Worm (Caenorhabditis elegans) whole organism, L1 larva: ENCODE data around the gene F56F11.2.

Experiments
- C04F5.9 ChIP-seq: sonication (generic microtip); optimal IDR thresholded peaks from 2 replicates; lab custom pipeline; 2016; ENCODE audit warnings: missing genetic modification characterization, missing compliant biosample characterization
- C16A3.4 ChIP-seq: fragments of 150-350 bp; optimal IDR thresholded peaks from 2 replicates; lab custom pipeline; 2014; ENCODE audit warnings: missing biosample characterization, missing genetic modification characterization
- C34B4.2 ChIP-seq: sonication (generic microtip); optimal IDR thresholded peaks from 2 replicates; lab custom pipeline; 2017; ENCODE audit warnings: mild to moderate bottlenecking, missing genetic modification characterization, missing compliant biosample characterization
- F16B12.6 ChIP-seq: fragments of 150-350 bp; optimal IDR thresholded peaks from 2 replicates; lab custom pipeline; 2014; ENCODE audit warnings: missing biosample characterization, missing genetic modification characterization
- Y116A8C.19 ChIP-seq: sonication (generic microtip); optimal IDR thresholded peaks from 2 replicates; lab custom pipeline; 2016; ENCODE audit warnings: missing compliant biosample characterization, missing genetic modification characterization, borderline replicate concordance
- alr-1 ChIP-seq: fragments of 200-800 bp; sonication (Bioruptor generic); optimal IDR thresholded peaks from 2 replicates; lab custom pipeline; 2018; ENCODE audit warnings: borderline replicate concordance, mild to moderate bottlenecking, missing genetic modification characterization, missing compliant biosample characterization
- aly-2 ChIP-seq: fragments of 150-350 bp; optimal IDR thresholded peaks from 2 replicates; lab custom pipeline; 2014; ENCODE audit warnings: missing biosample characterization, missing genetic modification characterization
- ama-1 ChIP-seq: fragments of 150-350 bp; optimal IDR thresholded peaks from 2 replicates; lab custom pipeline; 2014
- ceh-88 ChIP-seq: fragments of 200-800 bp; sonication (Bioruptor generic); IDR thresholded peaks from 2 replicates; pipeline ENCODE4 v1.3.6; 2022; ENCODE audit warnings: missing genetic modification characterization, missing compliant biosample characterization
- ceh-90 ChIP-seq: sonication (generic microtip); optimal IDR thresholded peaks from 2 replicates; lab custom pipeline; 2016; ENCODE audit warnings: missing genetic modification characterization, missing compliant biosample characterization
- ces-1 ChIP-seq: fragments of 150-350 bp; optimal IDR thresholded peaks from 2 replicates; lab custom pipeline; 2014; ENCODE audit warnings: missing biosample characterization, missing genetic modification reagents, missing genetic modification characterization
- dsc-1 ChIP-seq: sonication (generic microtip); optimal IDR thresholded peaks from 2 replicates; lab custom pipeline; 2016; ENCODE audit warnings: mild to moderate bottlenecking, missing genetic modification characterization, missing compliant biosample characterization
- egl-27 ChIP-seq, 2 experiments: fragments of 150-350 bp in 1 of 2; sonication (generic microtip); optimal IDR thresholded peaks; 3 replicates each; lab custom pipeline; 2017 to 2018; ENCODE audit warnings: missing biosample characterization in 2 of 2, missing genetic modification characterization in 2 of 2, missing genetic modification reagents in 2 of 2
- elt-2 ChIP-seq: sonication (generic microtip); optimal IDR thresholded peaks from 2 replicates; lab custom pipeline; 2016; ENCODE audit warnings: missing genetic modification characterization, mild to moderate bottlenecking, inconsistent platforms, missing compliant biosample characterization, missing genetic modification reagents
- ets-5 ChIP-seq: fragments of 200-800 bp; sonication (Bioruptor generic); IDR thresholded peaks from 2 replicates; pipeline ENCODE4 v1.3.6; 2022; ENCODE audit warnings: missing genetic modification characterization, missing compliant biosample characterization
- fkh-4 ChIP-seq: sonication (generic microtip); optimal IDR thresholded peaks from 2 replicates; lab custom pipeline; 2016; ENCODE audit warnings: missing compliant biosample characterization, missing genetic modification characterization, borderline replicate concordance
- fkh-8 ChIP-seq: sonication (generic microtip); optimal IDR thresholded peaks from 2 replicates; lab custom pipeline; 2016; ENCODE audit warnings: mild to moderate bottlenecking, missing genetic modification characterization, missing compliant biosample characterization
- fos-1 ChIP-seq: fragments of 150-350 bp; optimal IDR thresholded peaks from 2 replicates; lab custom pipeline; 2014; ENCODE audit warnings: missing biosample characterization, missing genetic modification characterization
- grh-1 ChIP-seq: fragments of 200-800 bp; sonication (Bioruptor generic); IDR thresholded peaks from 2 replicates; pipeline ENCODE4 v1.3.6; 2022; ENCODE audit warnings: missing genetic modification reagents, missing genetic modification characterization, missing compliant biosample characterization
- hlh-17 ChIP-seq: fragments of 200-800 bp; sonication (Bioruptor generic); optimal IDR thresholded peaks from 2 replicates; lab custom pipeline; 2018; ENCODE audit warnings: missing genetic modification characterization, mild to moderate bottlenecking, missing compliant biosample characterization, moderate library complexity, borderline replicate concordance
- isw-1 ChIP-seq: fragments of 200-800 bp; sonication (Bioruptor generic); IDR thresholded peaks from 2 replicates; pipeline ENCODE4 v1.3.6; 2022; ENCODE audit warnings: missing genetic modification characterization, missing compliant biosample characterization
- lin-13 ChIP-seq: fragments of 150-350 bp; optimal IDR thresholded peaks from 2 replicates; lab custom pipeline; 2014; ENCODE audit warnings: missing biosample characterization, missing genetic modification reagents, missing genetic modification characterization
- lin-14 ChIP-seq: fragments of 200-800 bp; sonication (Bioruptor generic); optimal IDR thresholded peaks from 2 replicates; lab custom pipeline; 2018; ENCODE audit warnings: mild to moderate bottlenecking, missing genetic modification characterization, moderate library complexity, missing compliant biosample characterization
- lin-35 ChIP-seq, 2 experiments: fragments of 150-350 bp; optimal IDR thresholded peaks; 2 replicates each; lab custom pipeline; 2014; ENCODE audit warnings: missing biosample characterization in 2 of 2, missing genetic modification characterization in 2 of 2, missing genetic modification reagents in 2 of 2
- lin-39 ChIP-seq: fragments of 150-350 bp; optimal IDR thresholded peaks from 2 replicates; lab custom pipeline; 2014; ENCODE audit warnings: missing biosample characterization, missing genetic modification reagents, missing genetic modification characterization
- mab-9 ChIP-seq: fragments of 200-800 bp; sonication (Bioruptor generic); IDR thresholded peaks from 2 replicates; pipeline ENCODE4 v1.3.6; 2022; ENCODE audit warnings: missing genetic modification reagents, missing genetic modification characterization, missing compliant biosample characterization
- mdl-1 ChIP-seq, 2 experiments: fragments of 150-350 bp; optimal IDR thresholded peaks; 2 replicates each; lab custom pipeline; 2014 to 2017; ENCODE audit warnings: missing biosample characterization in 2 of 2, missing genetic modification characterization in 2 of 2, inconsistent platforms in 1 of 2
- mef-2 ChIP-seq: fragments of 150-350 bp; optimal IDR thresholded peaks from 2 replicates; lab custom pipeline; 2014; ENCODE audit warnings: missing biosample characterization, missing genetic modification characterization
- mep-1 ChIP-seq: fragments of 150-350 bp; optimal IDR thresholded peaks from 2 replicates; lab custom pipeline; 2014; ENCODE audit warnings: missing biosample characterization, missing genetic modification characterization
- nhr-11 ChIP-seq: fragments of 150-350 bp; optimal IDR thresholded peaks from 2 replicates; lab custom pipeline; 2014; ENCODE audit warnings: missing biosample characterization, missing genetic modification characterization
- nhr-12 ChIP-seq: sonication (generic microtip); optimal IDR thresholded peaks from 2 replicates; lab custom pipeline; 2017; ENCODE audit warnings: missing biosample characterization, missing genetic modification characterization
- nhr-19 ChIP-seq: fragments of 200-800 bp; sonication (Bioruptor generic); conservative IDR thresholded peaks from 2 replicates; pipeline ENCODE4 v1.3.6; 2022; ENCODE audit warnings: missing genetic modification characterization, missing compliant biosample characterization
- nhr-20 ChIP-seq: sonication (generic microtip); optimal IDR thresholded peaks from 2 replicates; lab custom pipeline; 2016; ENCODE audit warnings: mild to moderate bottlenecking, missing genetic modification characterization, missing compliant biosample characterization
- nhr-28 ChIP-seq: fragments of 150-350 bp; optimal IDR thresholded peaks from 2 replicates; lab custom pipeline; 2014; ENCODE audit warnings: missing biosample characterization, missing genetic modification characterization
- nhr-47 ChIP-seq: sonication (generic microtip); optimal IDR thresholded peaks from 2 replicates; lab custom pipeline; 2016; ENCODE audit warnings: mild to moderate bottlenecking, missing genetic modification characterization, moderate library complexity, missing compliant biosample characterization
- nhr-76 ChIP-seq: sonication (generic microtip); optimal IDR thresholded peaks from 2 replicates; lab custom pipeline; 2017; ENCODE audit warnings: missing biosample characterization, missing genetic modification characterization
- nhr-84 ChIP-seq: sonication (generic microtip); optimal IDR thresholded peaks from 2 replicates; lab custom pipeline; 2017; ENCODE audit warnings: missing biosample characterization, missing genetic modification characterization
- nhr-85 ChIP-seq: sonication (generic microtip); peaks from one replicate; lab custom pipeline; 2016; ENCODE audit warnings: missing genetic modification characterization, inconsistent platforms, missing compliant biosample characterization
- nhr-90 ChIP-seq: sonication (generic microtip); optimal IDR thresholded peaks from 2 replicates; lab custom pipeline; 2016; ENCODE audit warnings: mild to moderate bottlenecking, missing genetic modification characterization, missing compliant biosample characterization; ENCODE audit not compliant: poor library complexity
- pax-3 ChIP-seq: fragments of 200-800 bp; sonication (Bioruptor generic); optimal IDR thresholded peaks from 2 replicates; lab custom pipeline; 2018; ENCODE audit warnings: mild to moderate bottlenecking, missing genetic modification characterization, moderate library complexity, missing compliant biosample characterization
- snpc-4 ChIP-seq: fragments of 150-350 bp; optimal IDR thresholded peaks from 2 replicates; lab custom pipeline; 2014; ENCODE audit warnings: missing biosample characterization, missing genetic modification characterization
- snu-23 ChIP-seq: sonication (generic microtip); optimal IDR thresholded peaks from 2 replicates; lab custom pipeline; 2016; ENCODE audit warnings: missing genetic modification characterization, missing compliant biosample characterization
- sox-4 ChIP-seq: sonication (generic microtip); optimal IDR thresholded peaks from 2 replicates; lab custom pipeline; 2016; ENCODE audit warnings: missing genetic modification characterization, missing compliant biosample characterization
- sptf-1 ChIP-seq: fragments of 150-350 bp; optimal IDR thresholded peaks from 2 replicates; lab custom pipeline; 2014; ENCODE audit warnings: missing biosample characterization, missing genetic modification characterization
- sup-37 ChIP-seq: fragments of 200-800 bp; sonication (Bioruptor generic); optimal IDR thresholded peaks from 2 replicates; lab custom pipeline; 2018; ENCODE audit warnings: mild to moderate bottlenecking, missing genetic modification characterization, missing compliant biosample characterization
- swsn-7 ChIP-seq: sonication (generic microtip); optimal IDR thresholded peaks from 2 replicates; lab custom pipeline; 2016; ENCODE audit warnings: missing genetic modification characterization, missing compliant biosample characterization
- tbx-2 ChIP-seq: sonication (generic microtip); optimal IDR thresholded peaks from 2 replicates; lab custom pipeline; 2016; ENCODE audit warnings: missing genetic modification characterization, missing compliant biosample characterization
- tlp-1 ChIP-seq: fragments of 150-350 bp; optimal IDR thresholded peaks from 2 replicates; lab custom pipeline; 2014; ENCODE audit warnings: missing biosample characterization, missing genetic modification characterization
- unc-130 ChIP-seq: fragments of 150-350 bp; optimal IDR thresholded peaks from 2 replicates; lab custom pipeline; 2017; ENCODE audit warnings: missing biosample characterization, missing genetic modification characterization, inconsistent platforms
- unc-30 ChIP-seq: sonication (generic microtip); optimal IDR thresholded peaks from 2 replicates; lab custom pipeline; 2017; ENCODE audit warnings: missing biosample characterization, missing genetic modification characterization
- unc-86 ChIP-seq: sonication (generic microtip); optimal IDR thresholded peaks from 2 replicates; lab custom pipeline; 2016; ENCODE audit warnings: missing genetic modification characterization, missing compliant biosample characterization
- unc-98 ChIP-seq: fragments of 200-800 bp; sonication (Bioruptor generic); IDR thresholded peaks from 2 replicates; pipeline ENCODE4 v1.3.6; 2022; ENCODE audit warnings: missing genetic modification characterization, missing compliant biosample characterization
- ztf-11 ChIP-seq, 2 experiments: sonication (generic microtip); optimal IDR thresholded peaks; 2 replicates each; lab custom pipeline; 2016 to 2017; ENCODE audit warnings: missing genetic modification characterization in 2 of 2, missing biosample characterization in 1 of 2, missing compliant biosample characterization in 1 of 2
- ztf-4 ChIP-seq: fragments of 150-350 bp; optimal IDR thresholded peaks from 2 replicates; lab custom pipeline; 2014; ENCODE audit warnings: missing biosample characterization, missing genetic modification characterization

The F56F11.2 gene

DNA sequence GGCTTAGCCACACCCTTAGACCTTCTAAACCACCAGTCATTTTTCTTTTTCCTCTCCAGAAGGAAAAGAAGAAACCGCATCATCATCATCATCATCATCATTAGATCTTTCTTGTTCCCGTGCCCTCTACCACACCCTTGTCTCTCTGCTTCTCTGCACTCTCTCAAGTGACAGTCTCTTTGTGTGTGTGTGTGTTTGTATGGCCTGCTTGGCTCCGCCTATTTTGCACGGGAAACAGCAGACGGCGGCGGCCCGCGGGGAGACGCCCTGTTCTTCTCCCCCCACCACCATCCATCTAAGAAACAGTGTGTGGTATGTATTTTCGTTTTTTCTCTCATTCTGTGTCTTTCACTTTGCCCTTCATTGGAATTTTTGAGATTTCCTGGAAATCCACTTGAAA is 10.3 kb upstream of the F56F11.2 start (continued):
- TF ChIP-seq alr-1 (tag; lab: Kevin White, UChicago) (no peak), ceh-88 (GFP tag; lab: Robert Waterston, UW) (no peak), sptf-1 (tag; lab: Kevin White, UChicago) (no peak), mab-9 (no peak), grh-1 (GFP tag; lab: Robert Waterston, UW) (peak; percentile 73), mef-2 (no peak), snpc-4 (tag; lab: Kevin White, UChicago) (no peak), C04F5.9 (tag; lab: Kevin White, UChicago) (no peak), ztf-11 (tag; optimal IDR thresholded peaks at IDR 0.05; lab: Kevin White, UChicago) (no peak), tbx-2 (tag; lab: Kevin White, UChicago) (peak; percentile 77), swsn-7 (peak; percentile 46), C16A3.4 (tag; lab: Kevin White, UChicago) (peak; percentile 68), F16B12.6 (tag; lab: Kevin White, UChicago) (no peak), nhr-19 (GFP tag; lab: Robert Waterston, UW) (peak; percentile 52), ztf-4 (tag; lab: Kevin White, UChicago) (peak; percentile 25), sox-4 (tag; lab: Kevin White, UChicago) (no peak), ets-5 (no peak), isw-1 (GFP tag; lab: Robert Waterston, UW) (no peak), tlp-1 (tag; lab: Kevin White, UChicago) (no peak), snu-23 (GFP tag; lab: Kevin White, UChicago) (peak; percentile 88), nhr-11 (tag; lab: Kevin White, UChicago) (no peak), nhr-28 (tag; lab: Kevin White, UChicago) (no peak), nhr-12 (tag; lab: Kevin White, UChicago) (no peak), dsc-1 (tag; lab: Kevin White, UChicago) (no peak), C34B4.2 (tag; lab: Kevin White, UChicago) (no peak), nhr-20 (tag; lab: Kevin White, UChicago) (peak; percentile 90), mep-1 (tag; lab: Kevin White, UChicago) (peak; percentile 54), lin-14 (GFP tag; lab: Kevin White, UChicago) (peak; percentile 97), nhr-84 (tag; lab: Kevin White, UChicago) (no peak), lin-35 (GFP tag; optimal IDR thresholded peaks at IDR 0.05; lab: Kevin White, UChicago) (peak; percentile 14 to 77), fkh-8 (tag; lab: Kevin White, UChicago) (no peak), egl-27 (tag; optimal IDR thresholded peaks at IDR 0.05; lab: Kevin White, UChicago) (peak in 1 of 2 experiments; percentile 41), elt-2 (tag; lab: Kevin White, UChicago) (peak; percentile 41), nhr-47 (tag; lab: Kevin White, UChicago) (peak; percentile 61), Y116A8C.19 (no peak), fos-1 (tag; lab: Kevin White, UChicago) (no peak), nhr-76 (tag; lab: Kevin White, UChicago) (no peak), ces-1 (no peak), unc-86 (no peak), lin-13 (GFP tag; lab: Kevin White, UChicago) (peak; percentile 56), nhr-85 (tag; lab: Kevin White, UChicago) (peak; percentile 99), unc-98 (GFP tag; lab: Robert Waterston, UW) (no peak), pax-3 (no peak), ama-1 (lab: Kevin White, UChicago) (no peak), sup-37 (GFP tag; lab: Kevin White, UChicago) (no peak), hlh-17 (GFP tag; lab: Kevin White, UChicago) (no peak), aly-2 (tag; lab: Kevin White, UChicago) (no peak), lin-39 (tag; lab: Kevin White, UChicago) (peak; percentile 39), ceh-90 (tag; lab: Kevin White, UChicago) (no peak), nhr-90 (peak; percentile 84), unc-130 (tag; lab: Kevin White, UChicago) (peak; percentile 16), mdl-1 (tag; optimal IDR thresholded peaks at IDR 0.05; lab: Kevin White, UChicago) (peak in 1 of 2 experiments; percentile 78), fkh-4 (tag; lab: Kevin White, UChicago) (no peak), unc-30 (tag; lab: Kevin White, UChicago) (no peak)
